Worm (Caenorhabditis elegans) whole organism, mixed stage, embryonic: Measurements from ENCODE around the gene pals-34.

ENCODE experiments used
- ces-1 ChIP-seq: fragments of 150-350 bp; optimal IDR thresholded peaks from 2 replicates; lab custom pipeline; 2014; ENCODE audit warnings: missing biosample characterization, missing genetic modification reagents, missing genetic modification characterization
- lin-13 ChIP-seq: fragments of 150-350 bp; optimal IDR thresholded peaks from 2 replicates; lab custom pipeline; 2014; ENCODE audit warnings: missing biosample characterization, missing genetic modification characterization
- nhr-28 ChIP-seq: fragments of 150-350 bp; optimal IDR thresholded peaks from 2 replicates; lab custom pipeline; 2014; ENCODE audit warnings: missing biosample characterization, missing genetic modification characterization
- snpc-4 ChIP-seq: fragments of 150-350 bp; optimal IDR thresholded peaks from 2 replicates; lab custom pipeline; 2014; ENCODE audit warnings: missing biosample characterization, missing genetic modification characterization
- unc-39 ChIP-seq: fragments of 150-350 bp; optimal IDR thresholded peaks from 2 replicates; lab custom pipeline; 2014; ENCODE audit warnings: missing biosample characterization, missing genetic modification characterization
- zip-8 ChIP-seq: fragments of 150-350 bp; optimal IDR thresholded peaks from 2 replicates; lab custom pipeline; 2014; ENCODE audit warnings: missing biosample characterization, missing genetic modification characterization
- ztf-11 ChIP-seq: fragments of 150-350 bp; optimal IDR thresholded peaks from 2 replicates; lab custom pipeline; 2014; ENCODE audit warnings: missing biosample characterization, missing genetic modification characterization

ce11 chrV:7937152-7937551 lies 19.1 kb downstream of the pals-34 start, which contains the start of gene srsx-3:
- TF ChIP-seq nhr-28 (no peak), unc-39 (no peak), ztf-11 (no peak), ces-1 (GFP tag; lab: Kevin White, UChicago) (no peak), zip-8 (tag; lab: Kevin White, UChicago) (no peak), snpc-4 (tag; lab: Kevin White, UChicago) (no peak), lin-13 (tag; lab: Kevin White, UChicago) (no peak)
